Fruit fly (Drosophila melanogaster): ENCODE data around the gene CG42847.

Gene CG42847

dm6 chr2L:9448322-9449256 lies 20.9 kb downstream of the CG42847 start:
- TF ChIP-seq Sp1 (GFP tag; optimal IDR thresholded peaks at IDR 0.05) (no peak), OdsH (GFP tag; optimal IDR thresholded peaks at IDR 0.05) (no peak), fru (GFP tag; optimal IDR thresholded peaks at IDR 0.05) (peak; percentile 41), jim (GFP tag; optimal IDR thresholded peaks at IDR 0.05) (no peak), brk (GFP tag; optimal IDR thresholded peaks at IDR 0.05) (no peak), dl (GFP tag; optimal IDR thresholded peaks at IDR 0.05; ENCODE audit: insufficient read depth in 1 of 2, partially characterized antibody in 2 of 2) (peak; percentile 9 to 19), pan (optimal IDR thresholded peaks at IDR 0.05) (no peak), Myc (optimal IDR thresholded peaks at IDR 0.05) (peak; percentile 71), ey (GFP tag; optimal IDR thresholded peaks at IDR 0.05) (peak; percentile 46), psq (GFP tag; optimal IDR thresholded peaks at IDR 0.05) (peak; percentile 33), foxo (GFP tag; optimal IDR thresholded peaks at IDR 0.05) (peak in 1 of 2 experiments; percentile 10), HLH106 (tag; optimal IDR thresholded peaks at IDR 0.05) (peak; percentile 19), br (GFP tag; optimal IDR thresholded peaks at IDR 0.05) (no peak), CrebA (GFP tag; optimal IDR thresholded peaks at IDR 0.05; ENCODE audit: borderline replicate concordance) (peak; percentile 34)

- TF ChIP-seq sage (GFP tag; optimal IDR thresholded peaks at IDR 0.05): peak; percentile 86
- peak; percentile 94 for TF ChIP-seq h (GFP tag; optimal IDR thresholded peaks at IDR 0.05)
- peak; percentile 79 for TF ChIP-seq Rel (GFP tag; optimal IDR thresholded peaks at IDR 0.05)
- TF ChIP-seq Rel (tag; optimal IDR thresholded peaks at IDR 0.05): peak; percentile 82
- peak; percentile 88 for TF ChIP-seq br (GFP tag; optimal IDR thresholded peaks at IDR 0.05)
- TF ChIP-seq CrebA (GFP tag; optimal IDR thresholded peaks at IDR 0.05; ENCODE audit: borderline replicate concordance): peak; percentile 85
- TF ChIP-seq brk (GFP tag; optimal IDR thresholded peaks at IDR 0.05): peak; percentile 96
- peak; percentile 96 for TF ChIP-seq dmrt93B (GFP tag; optimal IDR thresholded peaks at IDR 0.05)
- TF ChIP-seq dl (GFP tag; optimal IDR thresholded peaks at IDR 0.05; ENCODE audit: insufficient read depth in 1 of 2, partially characterized antibody in 2 of 2): peak; percentile 67 to 90
- TF ChIP-seq Sp1 (GFP tag; optimal IDR thresholded peaks at IDR 0.05): peak; percentile 99
- peak; percentile 95 for TF ChIP-seq ey (GFP tag; optimal IDR thresholded peaks at IDR 0.05)
- TF ChIP-seq tai (GFP tag; optimal IDR thresholded peaks at IDR 0.05): peak; percentile 88
- peak; percentile 53 for TF ChIP-seq GATAd (GFP tag; optimal IDR thresholded peaks at IDR 0.05)
- no peak for TF ChIP-seq Hr78 (GFP tag; optimal IDR thresholded peaks at IDR 0.05)
- peak; percentile 37 for TF ChIP-seq Jra (GFP tag; optimal IDR thresholded peaks at IDR 0.05)
- TF ChIP-seq psq (GFP tag; optimal IDR thresholded peaks at IDR 0.05): peak; percentile 96
- TF ChIP-seq lola (GFP tag; optimal IDR thresholded peaks at IDR 0.05): no peak
- peak; percentile 92 for TF ChIP-seq fru (GFP tag; optimal IDR thresholded peaks at IDR 0.05)
- TF ChIP-seq dsf (GFP tag; optimal IDR thresholded peaks at IDR 0.05; ENCODE audit: borderline replicate concordance): peak; percentile 76
- TF ChIP-seq Hr83 (GFP tag; optimal IDR thresholded peaks at IDR 0.05; ENCODE audit: poor library complexity, severe bottlenecking): peak; percentile 84
- peak; percentile 85 for TF ChIP-seq woc (GFP tag; optimal IDR thresholded peaks at IDR 0.05)
- TF ChIP-seq Dfd (GFP tag; optimal IDR thresholded peaks at IDR 0.05): peak; percentile 92
- no peak for TF ChIP-seq pan (optimal IDR thresholded peaks at IDR 0.05)
- peak; percentile 94 for TF ChIP-seq sv (GFP tag; optimal IDR thresholded peaks at IDR 0.05)
- peak; percentile 69 for TF ChIP-seq CG32264 (GFP tag; optimal IDR thresholded peaks at IDR 0.05)
- TF ChIP-seq Myc (optimal IDR thresholded peaks at IDR 0.05): no peak
- peak; percentile 98 for TF ChIP-seq HLH106 (tag; optimal IDR thresholded peaks at IDR 0.05)
- no peak for TF ChIP-seq Abd-B (GFP tag; optimal IDR thresholded peaks at IDR 0.05)
- peak; percentile 98 for TF ChIP-seq OdsH (GFP tag; optimal IDR thresholded peaks at IDR 0.05)
- TF ChIP-seq Hnf4 (GFP tag; optimal IDR thresholded peaks at IDR 0.05): peak; percentile 88
- peak; percentile 94 for TF ChIP-seq rgr (GFP tag; optimal IDR thresholded peaks at IDR 0.05)
- peak; percentile 91 for TF ChIP-seq Dif (GFP tag; optimal IDR thresholded peaks at IDR 0.05; ENCODE audit: partially characterized antibody)
- TF ChIP-seq foxo (GFP tag; optimal IDR thresholded peaks at IDR 0.05): peak in 1 of 2 experiments; percentile 99
- TF ChIP-seq jim (GFP tag; optimal IDR thresholded peaks at IDR 0.05): no peak
- no peak for TF ChIP-seq N (GFP tag; optimal IDR thresholded peaks at IDR 0.05)
- TF ChIP-seq Vsx2 (GFP tag; optimal IDR thresholded peaks at IDR 0.05; ENCODE audit: partially characterized antibody): peak; percentile 67
- TF ChIP-seq Mio (GFP tag; optimal IDR thresholded peaks at IDR 0.05): peak; percentile 15
- peak; percentile 97 for TF ChIP-seq CG9705 (GFP tag; optimal IDR thresholded peaks at IDR 0.05)
- no peak for TF ChIP-seq usp (GFP tag; optimal IDR thresholded peaks at IDR 0.05)
These were observed 21.7 kb downstream of the CG42847 start for dm6 chr2L:9449257-9449972.

Measured in whole organism, wandering third instar larva.